Fruit fly (Drosophila melanogaster) whole organism, embryonic: ENCODE data around the gene CG3339.

ENCODE experiments used
- Abd-B ChIP-seq: fragments of 200-800 bp; sonication (Bioruptor generic); optimal IDR thresholded peaks from 2 replicates; lab custom pipeline; 2018; ENCODE audit warnings: missing biosample characterization, mild to moderate bottlenecking, missing genetic modification characterization, moderate library complexity
- Antp ChIP-seq: fragments of 200-800 bp; sonication (Bioruptor generic); optimal IDR thresholded peaks from 3 replicates; lab custom pipeline; 2016; ENCODE audit warnings: missing biosample characterization, missing genetic modification characterization
- B-H2 ChIP-seq: fragments of 200-800 bp; sonication (Bioruptor generic); optimal IDR thresholded peaks from 2 replicates; lab custom pipeline; 2018; ENCODE audit warnings: missing biosample characterization, mild to moderate bottlenecking, missing genetic modification characterization
- CG10267 ChIP-seq: fragments of 200-800 bp; sonication (Bioruptor generic); optimal IDR thresholded peaks from 2 replicates; lab custom pipeline; 2018; ENCODE audit warnings: missing biosample characterization, mild to moderate bottlenecking, missing genetic modification characterization, moderate library complexity
- CG10274 ChIP-seq: fragments of 200-800 bp; sonication (Bioruptor generic); optimal IDR thresholded peaks from 3 replicates; lab custom pipeline; 2017; ENCODE audit warnings: missing biosample characterization, mild to moderate bottlenecking, missing genetic modification characterization
- CG10959 ChIP-seq: fragments of 200-800 bp; sonication (Bioruptor generic); IDR thresholded peaks from 2 replicates; pipeline ENCODE4 v1.3.6; 2022; ENCODE audit warnings: missing biosample characterization, missing genetic modification characterization
- CG11723 ChIP-seq: fragments of 200-800 bp; sonication (Bioruptor generic); optimal IDR thresholded peaks from 2 replicates; lab custom pipeline; 2017; ENCODE audit warnings: missing biosample characterization, mild to moderate bottlenecking, missing genetic modification characterization
- CG1233 ChIP-seq: fragments of 200-800 bp; sonication (Bioruptor generic); optimal IDR thresholded peaks from 4 replicates; lab custom pipeline; 2018; ENCODE audit warnings: missing biosample characterization, mild to moderate bottlenecking, missing genetic modification characterization
- CG13894 ChIP-seq: fragments of 200-800 bp; sonication (Bioruptor generic); optimal IDR thresholded peaks from 3 replicates; lab custom pipeline; 2018; ENCODE audit warnings: missing biosample characterization, mild to moderate bottlenecking, missing genetic modification characterization, moderate library complexity
- CG14667 ChIP-seq: fragments of 200-800 bp; sonication (Bioruptor generic); IDR thresholded peaks from 2 replicates; pipeline ENCODE4 v1.3.6; 2022; ENCODE audit warnings: missing biosample characterization, missing genetic modification characterization
- CG14860 ChIP-seq: fragments of 200-800 bp; sonication (Bioruptor generic); IDR thresholded peaks from 3 replicates; pipeline ENCODE4 v1.3.6; 2022; ENCODE audit warnings: missing biosample characterization, missing genetic modification characterization; ENCODE audit not compliant: partially characterized antibody
- CG15011 ChIP-seq: fragments of 200-800 bp; sonication (Bioruptor generic); optimal IDR thresholded peaks from 3 replicates; lab custom pipeline; 2018; ENCODE audit warnings: missing biosample characterization, mild to moderate bottlenecking, missing genetic modification characterization
- CG17802 ChIP-seq: fragments of 200-800 bp; sonication (Bioruptor generic); optimal IDR thresholded peaks from 2 replicates; lab custom pipeline; 2018; ENCODE audit warnings: missing biosample characterization, mild to moderate bottlenecking, missing genetic modification characterization, moderate library complexity
- CG18599 ChIP-seq: fragments of 200-800 bp; sonication (Bioruptor generic); optimal IDR thresholded peaks from 3 replicates; lab custom pipeline; 2017; ENCODE audit warnings: missing biosample characterization, missing genetic modification characterization, mild to moderate bottlenecking, moderate library complexity, missing genetic modification reagents
- CG32767 ChIP-seq: fragments of 200-800 bp; sonication (Bioruptor generic); IDR thresholded peaks from 2 replicates; pipeline ENCODE4 v1.3.6; 2022; ENCODE audit warnings: missing biosample characterization, missing genetic modification characterization
- CG4854 ChIP-seq: fragments of 200-800 bp; sonication (Bioruptor generic); optimal IDR thresholded peaks from 2 replicates; lab custom pipeline; 2016; ENCODE audit warnings: missing biosample characterization, missing genetic modification characterization, inconsistent platforms
- CG7839 ChIP-seq: fragments of 200-800 bp; sonication (Bioruptor generic); optimal IDR thresholded peaks from 3 replicates; lab custom pipeline; 2018; ENCODE audit warnings: missing biosample characterization, mild to moderate bottlenecking, missing genetic modification characterization, moderate library complexity
- CG8089 ChIP-seq: fragments of 200-800 bp; sonication (Bioruptor generic); optimal IDR thresholded peaks from 3 replicates; lab custom pipeline; 2016; ENCODE audit warnings: missing biosample characterization, missing genetic modification characterization
- CG8290 ChIP-seq, 3 experiments: fragments of 200-800 bp; sonication (Bioruptor generic); optimal IDR thresholded peaks; 2 replicates each; lab custom pipeline; 2016 to 2019; ENCODE audit warnings: missing biosample characterization in 3 of 3, missing genetic modification characterization in 3 of 3, mild to moderate bottlenecking in 2 of 3, moderate library complexity in 1 of 3
- CG9609 ChIP-seq: fragments of 200-800 bp; sonication (Bioruptor generic); optimal IDR thresholded peaks from 3 replicates; lab custom pipeline; 2016; ENCODE audit warnings: missing biosample characterization, missing genetic modification characterization
- Doc3 ChIP-seq: fragments of 200-800 bp; sonication (Bioruptor generic); IDR thresholded peaks from 3 replicates; pipeline ENCODE4 v1.3.6; 2022; ENCODE audit warnings: missing biosample characterization, missing genetic modification characterization; ENCODE audit not compliant: partially characterized antibody
- Ets97D ChIP-seq: fragments of 200-800 bp; sonication (Bioruptor generic); optimal IDR thresholded peaks from 3 replicates; lab custom pipeline; 2016; ENCODE audit warnings: missing biosample characterization, missing genetic modification characterization
- Gug ChIP-seq: fragments of 200-800 bp; sonication (Bioruptor generic); IDR thresholded peaks from 4 replicates; pipeline ENCODE4 v1.3.6; 2022; ENCODE audit warnings: missing biosample characterization, missing genetic modification characterization
- HHEX ChIP-seq: fragments of 200-800 bp; sonication (Bioruptor generic); optimal IDR thresholded peaks from 3 replicates; lab custom pipeline; 2017; ENCODE audit warnings: missing biosample characterization, mild to moderate bottlenecking, missing genetic modification characterization, missing genetic modification reagents
- HLH54F ChIP-seq: fragments of 200-800 bp; sonication (Bioruptor generic); optimal IDR thresholded peaks from 3 replicates; lab custom pipeline; 2016; ENCODE audit warnings: missing biosample characterization, missing genetic modification characterization
- HmgD ChIP-seq: fragments of 200-800 bp; sonication (Bioruptor generic); optimal IDR thresholded peaks from 3 replicates; lab custom pipeline; 2016; ENCODE audit warnings: missing biosample characterization, missing genetic modification characterization
- Jarid2 ChIP-seq: fragments of 200-800 bp; sonication (Bioruptor generic); optimal IDR thresholded peaks from 3 replicates; lab custom pipeline; 2017; ENCODE audit warnings: mild to moderate bottlenecking, missing biosample characterization, missing genetic modification reagents, missing genetic modification characterization
- Lpt ChIP-seq: fragments of >200 bp; optimal IDR thresholded peaks from 2 replicates; lab custom pipeline; 2018; ENCODE audit warnings: missing biosample characterization, missing genetic modification characterization
- NFAT ChIP-seq: fragments of 200-800 bp; sonication (Bioruptor generic); IDR thresholded peaks from 2 replicates; pipeline ENCODE4 v1.3.6; 2022; ENCODE audit warnings: missing biosample characterization, missing genetic modification characterization
- NK7.1 ChIP-seq: fragments of 200-800 bp; sonication (Bioruptor generic); optimal IDR thresholded peaks from 3 replicates; lab custom pipeline; 2016; ENCODE audit warnings: missing biosample characterization, missing genetic modification characterization
- Oaz ChIP-seq: fragments of 200-800 bp; sonication (Bioruptor generic); IDR thresholded peaks from 2 replicates; pipeline ENCODE4 v1.3.6; 2022; ENCODE audit warnings: missing biosample characterization, missing genetic modification characterization
- bbx ChIP-seq: fragments of 200-800 bp; sonication (Bioruptor generic); IDR thresholded peaks from 2 replicates; pipeline ENCODE4 v1.3.6; 2022; ENCODE audit warnings: missing biosample characterization, missing genetic modification characterization; ENCODE audit not compliant: partially characterized antibody
- bsh ChIP-seq, 2 experiments: fragments of 200-800 bp; sonication (Bioruptor generic); optimal IDR thresholded peaks; 2 replicates each; lab custom pipeline; 2017 to 2018; ENCODE audit warnings: mild to moderate bottlenecking in 2 of 2, missing biosample characterization in 2 of 2, missing genetic modification characterization in 2 of 2, moderate library complexity in 1 of 2
- corto ChIP-seq: fragments of 200-800 bp; sonication (Bioruptor generic); optimal IDR thresholded peaks from 2 replicates; lab custom pipeline; 2016; ENCODE audit warnings: missing biosample characterization, mild to moderate bottlenecking, missing genetic modification characterization, moderate library complexity
- dmrt11E ChIP-seq: fragments of 200-800 bp; sonication (Bioruptor generic); optimal IDR thresholded peaks from 3 replicates; lab custom pipeline; 2018; ENCODE audit warnings: missing biosample characterization, mild to moderate bottlenecking, missing genetic modification characterization, moderate library complexity
- fd102C ChIP-seq: fragments of 200-800 bp; sonication (Bioruptor generic); optimal IDR thresholded peaks from 2 replicates; lab custom pipeline; 2018; ENCODE audit warnings: missing biosample characterization, mild to moderate bottlenecking, missing genetic modification characterization, moderate library complexity
- fru ChIP-seq: fragments of >200 bp; optimal IDR thresholded peaks from 2 replicates; lab custom pipeline; 2017
- ham ChIP-seq: fragments of 200-800 bp; sonication (Bioruptor generic); IDR thresholded peaks from 2 replicates; pipeline ENCODE4 v1.3.6; 2022; ENCODE audit warnings: missing biosample characterization, missing genetic modification characterization
- jigr1 ChIP-seq: fragments of 200-800 bp; sonication (Bioruptor generic); IDR thresholded peaks from 3 replicates; pipeline ENCODE4 v1.3.6; 2022; ENCODE audit warnings: missing biosample characterization, missing genetic modification characterization
- klu ChIP-seq: fragments of 200-800 bp; sonication (Bioruptor generic); IDR thresholded peaks from 2 replicates; pipeline ENCODE4 v1.3.6; 2022; ENCODE audit warnings: missing biosample characterization, missing genetic modification characterization
- lmd ChIP-seq: fragments of 200-800 bp; sonication (Bioruptor generic); IDR thresholded peaks from 2 replicates; pipeline ENCODE4 v1.3.6; 2022; ENCODE audit warnings: missing biosample characterization, missing genetic modification characterization
- onecut ChIP-seq: fragments of 200-800 bp; sonication (Bioruptor generic); IDR thresholded peaks from 2 replicates; pipeline ENCODE4 v1.3.6; 2022; ENCODE audit warnings: missing biosample characterization, missing genetic modification characterization
- phol ChIP-seq: fragments of 200-800 bp; sonication (Bioruptor generic); optimal IDR thresholded peaks from 3 replicates; lab custom pipeline; 2018; ENCODE audit warnings: missing biosample characterization, mild to moderate bottlenecking, missing genetic modification characterization, moderate library complexity
- ro ChIP-seq: fragments of 200-800 bp; sonication (Bioruptor generic); IDR thresholded peaks from 2 replicates; pipeline ENCODE4 v1.3.6; 2022; ENCODE audit warnings: missing biosample characterization, missing genetic modification characterization
- seq ChIP-seq: fragments of 200-800 bp; sonication (Bioruptor generic); IDR thresholded peaks from 2 replicates; pipeline ENCODE4 v1.3.6; 2022; ENCODE audit warnings: missing biosample characterization, missing genetic modification characterization
- sima ChIP-seq: fragments of 200-800 bp; sonication (Bioruptor generic); optimal IDR thresholded peaks from 2 replicates; lab custom pipeline; 2016; ENCODE audit warnings: missing biosample characterization, missing genetic modification characterization
- vnd ChIP-seq: fragments of 200-800 bp; sonication (Bioruptor generic); IDR thresholded peaks from 3 replicates; pipeline ENCODE4 v1.3.6; 2022; ENCODE audit warnings: missing biosample characterization, missing genetic modification characterization; ENCODE audit not compliant: partially characterized antibody
- zf30C ChIP-seq: fragments of 200-800 bp; sonication (Bioruptor generic); optimal IDR thresholded peaks from 3 replicates; lab custom pipeline; 2018; ENCODE audit warnings: missing biosample characterization, mild to moderate bottlenecking, missing genetic modification characterization

CG3339 gene

dm6 chr3R:27288202-27289135 is 33.7 kb downstream of the CG3339 start, which contains the start of the genes bigmax and Hmu (continued):
- peak; percentile 75 for TF ChIP-seq Abd-B (GFP tag; lab: Kevin White, UChicago)
- TF ChIP-seq B-H2 (GFP tag; lab: Kevin White, UChicago): peak; percentile 76
- TF ChIP-seq CG10267 (tag; lab: Kevin White, UChicago): peak; percentile 83
- TF ChIP-seq jigr1: peak; percentile 74; the same call in 2 of the 3 replicates
- peak; percentile 90 for TF ChIP-seq CG13894 (tag; lab: Kevin White, UChicago)
- TF ChIP-seq dmrt11E: peak; percentile 72
- peak; percentile 72 for TF ChIP-seq CG8089 (GFP tag; lab: Kevin White, UChicago)
- peak; percentile 6 for TF ChIP-seq CG15011 (GFP tag; lab: Kevin White, UChicago)
- no peak for TF ChIP-seq sima
- TF ChIP-seq CG11723 (GFP tag; lab: Kevin White, UChicago): peak; percentile 53
- TF ChIP-seq NFAT (GFP tag; lab: Robert Waterston, UW): peak; percentile 88
- peak; percentile 88 for TF ChIP-seq vnd (GFP tag; lab: Robert Waterston, UW)
- peak; percentile 77 for TF ChIP-seq CG8290 (GFP tag; optimal IDR thresholded peaks at IDR 0.05; lab: Kevin White, UChicago)
- peak in 1 of 2 experiments; percentile 93 for TF ChIP-seq CG8290 (tag; optimal IDR thresholded peaks at IDR 0.05; lab: Kevin White, UChicago)
- peak; percentile 69 for TF ChIP-seq CG4854 (GFP tag; lab: Kevin White, UChicago)
- peak; percentile 59 for TF ChIP-seq onecut
- peak; percentile 64 for TF ChIP-seq NK7.1 (GFP tag; lab: Kevin White, UChicago)
- TF ChIP-seq bsh (GFP tag; optimal IDR thresholded peaks at IDR 0.05; lab: Kevin White, UChicago): peak; percentile 26 to 78
- TF ChIP-seq lmd (GFP tag; lab: Robert Waterston, UW): peak; percentile 85
- no peak for TF ChIP-seq zf30C
- TF ChIP-seq Lpt (GFP tag; lab: Kevin White, UChicago): no peak
- peak; percentile 62; the same call in 1 of the 2 replicates for TF ChIP-seq CG14667 (GFP tag; lab: Robert Waterston, UW)
- no peak for TF ChIP-seq fru (lab: Kevin White, UChicago)
- peak; percentile 84 for TF ChIP-seq CG7839
- TF ChIP-seq klu (GFP tag; lab: Robert Waterston, UW): peak; percentile 79
- no peak for TF ChIP-seq corto
- peak; percentile 85 for TF ChIP-seq CG9609 (GFP tag; lab: Kevin White, UChicago)
- TF ChIP-seq Antp: peak; percentile 91
- peak; percentile 40; the same call in 1 of the 2 replicates for TF ChIP-seq CG10959
- peak; percentile 74 for TF ChIP-seq HHEX
- TF ChIP-seq HLH54F (GFP tag; lab: Kevin White, UChicago): peak; percentile 87
- peak; percentile 49 for TF ChIP-seq CG17802 (tag; lab: Kevin White, UChicago)
- no peak for TF ChIP-seq CG10274 (GFP tag; lab: Kevin White, UChicago)
- peak; percentile 39 for TF ChIP-seq CG1233 (GFP tag; lab: Kevin White, UChicago)
- no peak for TF ChIP-seq fd102C (GFP tag; lab: Kevin White, UChicago)
- peak; percentile 53 for TF ChIP-seq ro (GFP tag; lab: Robert Waterston, UW)
- peak; percentile 79 for TF ChIP-seq HmgD (GFP tag; lab: Kevin White, UChicago)
- peak; percentile 88 for TF ChIP-seq bbx (GFP tag; lab: Robert Waterston, UW)
- TF ChIP-seq seq (GFP tag; lab: Robert Waterston, UW): peak; percentile 64
- TF ChIP-seq CG18599 (GFP tag; lab: Kevin White, UChicago): peak; percentile 85
- TF ChIP-seq Gug (GFP tag; lab: Robert Waterston, UW): peak; percentile 78
- TF ChIP-seq ham (GFP tag; lab: Robert Waterston, UW): no peak
- peak; percentile 87 for TF ChIP-seq phol (tag; lab: Kevin White, UChicago)
- TF ChIP-seq CG32767 (GFP tag; lab: Robert Waterston, UW): peak; percentile 69
- peak; percentile 95 for TF ChIP-seq Doc3 (GFP tag; lab: Robert Waterston, UW)
- peak; percentile 51 for TF ChIP-seq Jarid2 (GFP tag; lab: Kevin White, UChicago)
- TF ChIP-seq Ets97D (GFP tag; lab: Kevin White, UChicago): peak; percentile 86
- TF ChIP-seq Oaz: peak; percentile 72
- peak; percentile 81 for TF ChIP-seq CG14860 (GFP tag; lab: Robert Waterston, UW)
